Worm (Caenorhabditis elegans) whole organism, young adult: ENCODE data around the gene fipr-3.

ENCODE experiments used
- B0261.1 ChIP-seq: sonication (generic microtip); optimal IDR thresholded peaks from 2 replicates; lab custom pipeline; 2016; ENCODE audit warnings: mild to moderate bottlenecking, missing genetic modification characterization, moderate library complexity, missing compliant biosample characterization
- C17E4.6 ChIP-seq: fragments of 200-800 bp; sonication (Bioruptor generic); IDR thresholded peaks from 2 replicates; pipeline ENCODE4 v1.3.6; 2022; ENCODE audit warnings: missing genetic modification reagents, missing genetic modification characterization, missing compliant biosample characterization
- athp-1 ChIP-seq: sonication (generic microtip); optimal IDR thresholded peaks from 2 replicates; lab custom pipeline; 2017; ENCODE audit warnings: mild to moderate bottlenecking, missing genetic modification characterization, missing compliant biosample characterization
- hmg-20 ChIP-seq: fragments of 200-800 bp; sonication (Bioruptor generic); IDR thresholded peaks from 2 replicates; pipeline ENCODE4 v1.3.6; 2022; ENCODE audit warnings: missing genetic modification reagents, missing genetic modification characterization, missing compliant biosample characterization
- lag-1 ChIP-seq: fragments of 200-800 bp; sonication (Bioruptor generic); IDR thresholded peaks from 2 replicates; pipeline ENCODE4 v1.3.6; 2022; ENCODE audit warnings: missing genetic modification reagents, missing genetic modification characterization, missing compliant biosample characterization
- lin-26 ChIP-seq: fragments of 200-800 bp; sonication (Bioruptor generic); IDR thresholded peaks from 2 replicates; pipeline ENCODE4 v1.3.6; 2022; ENCODE audit warnings: missing genetic modification reagents, missing genetic modification characterization, missing compliant biosample characterization
- lin-40 ChIP-seq: sonication (generic microtip); optimal IDR thresholded peaks from 2 replicates; lab custom pipeline; 2016; ENCODE audit warnings: missing genetic modification characterization, mild to moderate bottlenecking, missing compliant biosample characterization, missing genotype, missing genetic modification reagents
- mes-4 ChIP-seq: sonication (generic microtip); optimal IDR thresholded peaks from 2 replicates; lab custom pipeline; 2016; ENCODE audit warnings: missing genotype, missing genetic modification characterization, missing compliant biosample characterization
- nhr-179 ChIP-seq: sonication (generic microtip); optimal IDR thresholded peaks from 2 replicates; lab custom pipeline; 2016; ENCODE audit warnings: mild to moderate bottlenecking, missing genetic modification characterization, missing compliant biosample characterization
- pha-4 ChIP-seq: fragments of 150-350 bp; sonication (generic microtip); optimal IDR thresholded peaks from 2 replicates; lab custom pipeline; 2014; ENCODE audit warnings: missing biosample characterization, missing genetic modification reagents, missing genetic modification characterization
- unc-130 ChIP-seq: sonication (generic microtip); optimal IDR thresholded peaks from 2 replicates; lab custom pipeline; 2016; ENCODE audit warnings: missing genetic modification reagents, missing genetic modification characterization, missing compliant biosample characterization
- ztf-25 ChIP-seq: fragments of 200-800 bp; sonication (Bioruptor generic); IDR thresholded peaks from 2 replicates; pipeline ENCODE4 v1.3.6; 2022; ENCODE audit warnings: missing genetic modification reagents, missing genetic modification characterization, missing compliant biosample characterization
- ztf-26 ChIP-seq: sonication (generic microtip); optimal IDR thresholded peaks from 2 replicates; lab custom pipeline; 2017; ENCODE audit warnings: missing genetic modification characterization, missing compliant biosample characterization

DNA sequence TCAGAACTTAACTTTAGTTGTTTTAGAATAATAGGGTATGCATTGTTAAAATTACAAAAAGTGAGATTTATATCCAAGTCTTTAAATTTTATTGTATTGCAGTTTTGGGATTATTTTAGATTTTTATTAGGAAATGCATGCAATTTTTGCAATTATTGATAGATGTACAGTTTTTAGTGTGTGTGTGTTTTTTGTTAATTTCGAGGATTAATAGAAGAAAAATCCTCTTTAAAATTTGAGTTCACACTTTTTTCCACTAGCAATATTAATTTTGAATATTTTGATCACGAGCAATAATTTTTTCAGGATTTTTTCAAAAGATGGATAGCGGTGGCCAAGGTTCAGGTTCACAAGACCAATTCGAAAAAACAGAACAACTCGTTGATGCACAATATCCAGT is 24.7 kb downstream of the fipr-3 start, which contains the start of gene jmjd-3.2:
- TF ChIP-seq mes-4 = no peak
- TF ChIP-seq lin-26 (GFP tag; lab: Robert Waterston, UW) = no peak
- TF ChIP-seq pha-4 = no peak
- TF ChIP-seq ztf-25 = no peak
- no peak for TF ChIP-seq hmg-20 (GFP tag; lab: Robert Waterston, UW)
- no peak for TF ChIP-seq C17E4.6
- TF ChIP-seq lin-40 (tag; lab: Kevin White, UChicago) = no peak
- TF ChIP-seq unc-130 (GFP tag; lab: Kevin White, UChicago) = no peak
- no peak for TF ChIP-seq lag-1 (GFP tag; lab: Robert Waterston, UW)
- TF ChIP-seq athp-1 (tag; lab: Kevin White, UChicago) = no peak
- TF ChIP-seq nhr-179 = no peak
- no peak for TF ChIP-seq B0261.1 (tag; lab: Kevin White, UChicago)
- no peak for TF ChIP-seq ztf-26 (tag; lab: Kevin White, UChicago)
